Worm (Caenorhabditis elegans) whole organism, L1 larva: ENCODE data around the gene C18A11.3.

Experiments used
- lin-13 ChIP-seq: fragments of 150-350 bp; optimal IDR thresholded peaks from 2 replicates; lab custom pipeline; 2014; ENCODE audit warnings: missing biosample characterization, missing genetic modification reagents, missing genetic modification characterization
- sptf-1 ChIP-seq: fragments of 150-350 bp; optimal IDR thresholded peaks from 2 replicates; lab custom pipeline; 2014; ENCODE audit warnings: missing biosample characterization, missing genetic modification characterization
- ztf-11 ChIP-seq, 2 experiments: sonication (generic microtip); optimal IDR thresholded peaks; 2 replicates each; lab custom pipeline; 2016 to 2017; ENCODE audit warnings: missing genetic modification characterization in 2 of 2, missing biosample characterization in 1 of 2, missing compliant biosample characterization in 1 of 2

- TF ChIP-seq lin-13 (GFP tag; lab: Kevin White, UChicago) (no peak), ztf-11 (tag; optimal IDR thresholded peaks at IDR 0.05; lab: Kevin White, UChicago) (no peak), sptf-1 (tag; lab: Kevin White, UChicago) (no peak)
Measured at ce11 chrX:8103899-8104298, 43.0 kb downstream of the C18A11.3 start, which contains the start of gene K07E3.2.
